Worm (Caenorhabditis elegans) whole organism, late embryonic: ENCODE results near the gene math-8.

Experiments
- F13H6.1 ChIP-seq: sonication (generic microtip); optimal IDR thresholded peaks from 2 replicates; lab custom pipeline; 2016; ENCODE audit warnings: missing genetic modification characterization, missing compliant biosample characterization
- ceh-14 ChIP-seq: sonication (generic microtip); optimal IDR thresholded peaks from 2 replicates; lab custom pipeline; 2016; ENCODE audit warnings: missing genotype, missing genetic modification characterization, missing compliant biosample characterization
- ceh-45 ChIP-seq: fragments of 200-800 bp; sonication (Bioruptor generic); IDR thresholded peaks from 2 replicates; pipeline ENCODE4 v1.3.6; 2022; ENCODE audit warnings: missing genetic modification reagents, missing genetic modification characterization, missing compliant biosample characterization
- lim-6 ChIP-seq: sonication (generic microtip); optimal IDR thresholded peaks from 2 replicates; lab custom pipeline; 2016; ENCODE audit warnings: missing genetic modification characterization, missing compliant biosample characterization
- nfya-1 ChIP-seq: sonication (generic microtip); optimal IDR thresholded peaks from 2 replicates; lab custom pipeline; 2017; ENCODE audit warnings: missing genetic modification characterization, mild to moderate bottlenecking, missing compliant biosample characterization, antibody characterized with exemption, moderate library complexity
- pha-4 ChIP-seq: fragments of 150-350 bp; optimal IDR thresholded peaks from 2 replicates; lab custom pipeline; 2018; ENCODE audit warnings: missing biosample characterization, missing genetic modification reagents, missing genetic modification characterization
- tbx-2 ChIP-seq: sonication (generic microtip); optimal IDR thresholded peaks from 2 replicates; lab custom pipeline; 2016; ENCODE audit warnings: missing genetic modification characterization, missing compliant biosample characterization
- unc-3 ChIP-seq, 2 experiments: fragments of 200-800 bp in 1 of 2; sonication (Bioruptor generic) in 1 of 2; sonication (generic microtip) in 1 of 2; conservative IDR thresholded peaks in 1 of 2; optimal IDR thresholded peaks in 1 of 2; 2 replicates each; pipeline versions ENCODE4 v1.3.6 to Lab custom; 2016 to 2022; ENCODE audit warnings: missing compliant biosample characterization in 2 of 2, missing genetic modification characterization in 2 of 2, missing genetic modification reagents in 1 of 2
- zip-5 ChIP-seq: sonication (generic microtip); optimal IDR thresholded peaks from 2 replicates; lab custom pipeline; 2016; ENCODE audit warnings: missing genetic modification characterization, missing compliant biosample characterization
- ztf-16 ChIP-seq: sonication (generic microtip); optimal IDR thresholded peaks from 2 replicates; lab custom pipeline; 2017; ENCODE audit warnings: missing genetic modification characterization, missing compliant biosample characterization

DNA sequence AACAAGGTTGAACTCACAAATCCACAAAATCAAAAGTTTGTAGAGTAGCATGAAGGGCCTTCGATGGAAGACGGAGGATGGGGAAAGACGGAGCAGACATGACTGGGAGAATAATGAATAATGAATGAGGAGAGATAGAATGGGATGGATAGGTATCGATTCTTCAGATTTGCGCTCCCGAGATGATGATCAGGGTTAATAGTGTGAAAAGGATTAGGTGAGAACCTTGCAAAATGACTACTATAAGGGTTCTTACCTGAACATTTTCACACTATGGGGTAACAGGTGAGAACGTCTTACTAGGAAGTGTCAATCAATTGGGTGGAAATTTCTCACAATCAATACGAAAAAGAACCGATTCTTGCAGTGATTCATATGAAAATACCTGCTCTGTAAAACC lies 38.7 kb downstream of the math-8 start, which contains the start of gene fbxb-96:
- TF ChIP-seq nfya-1 (no peak), tbx-2 (no peak), F13H6.1 (no peak), unc-3 (GFP tag; conservative IDR thresholded peaks at IDR 0.05; lab: Robert Waterston, UW) (no peak), unc-3 (tag; optimal IDR thresholded peaks at IDR 0.05; lab: Kevin White, UChicago) (no peak), ztf-16 (tag; lab: Kevin White, UChicago) (no peak), lim-6 (tag; lab: Kevin White, UChicago) (no peak), ceh-14 (no peak), pha-4 (tag; lab: Kevin White, UChicago) (no peak), ceh-45 (no peak), zip-5 (tag; lab: Kevin White, UChicago) (no peak)
